Fruit fly (Drosophila melanogaster) whole organism, embryonic: ENCODE results near the gene CG17191.

Experiments used
- Adf1 ChIP-seq: fragments of 200-800 bp; sonication (Bioruptor generic); IDR thresholded peaks from 2 replicates; pipeline ENCODE4 v1.3.6; 2022; ENCODE audit warnings: missing biosample characterization, missing genetic modification characterization
- Bdp1 ChIP-seq: fragments of 200-800 bp; sonication (Bioruptor generic); optimal IDR thresholded peaks from 3 replicates; lab custom pipeline; 2016; ENCODE audit warnings: missing biosample characterization, missing genetic modification characterization
- Bteb2 ChIP-seq: fragments of 200-800 bp; sonication (Bioruptor generic); optimal IDR thresholded peaks from 2 replicates; lab custom pipeline; 2016; ENCODE audit warnings: missing biosample characterization, missing genetic modification characterization
- CG11504 ChIP-seq: fragments of 200-800 bp; sonication (Bioruptor generic); optimal IDR thresholded peaks from 3 replicates; lab custom pipeline; 2019; ENCODE audit warnings: missing biosample characterization, mild to moderate bottlenecking, missing genetic modification characterization, moderate library complexity
- CG12236 ChIP-seq: fragments of 200-800 bp; sonication (Bioruptor generic); optimal IDR thresholded peaks from 2 replicates; lab custom pipeline; 2016; ENCODE audit warnings: missing biosample characterization, missing genetic modification characterization
- CG13123 ChIP-seq: fragments of 200-800 bp; sonication (Bioruptor generic); optimal IDR thresholded peaks from 2 replicates; lab custom pipeline; 2016; ENCODE audit warnings: missing biosample characterization, missing genetic modification characterization
- CG13775 ChIP-seq: fragments of 200-800 bp; sonication (Bioruptor generic); optimal IDR thresholded peaks from 3 replicates; lab custom pipeline; 2017; ENCODE audit warnings: missing biosample characterization, mild to moderate bottlenecking, missing genetic modification characterization
- CG15479 ChIP-seq: fragments of 200-800 bp; sonication (Bioruptor generic); optimal IDR thresholded peaks from 3 replicates; lab custom pipeline; 2019; ENCODE audit warnings: missing biosample characterization, mild to moderate bottlenecking, missing genetic modification characterization, moderate library complexity
- CG18599 ChIP-seq: fragments of 200-800 bp; sonication (Bioruptor generic); optimal IDR thresholded peaks from 3 replicates; lab custom pipeline; 2017; ENCODE audit warnings: missing biosample characterization, missing genetic modification characterization, mild to moderate bottlenecking, moderate library complexity, missing genetic modification reagents
- CG31224 ChIP-seq: fragments of 200-800 bp; sonication (Bioruptor generic); IDR thresholded peaks from 2 replicates; pipeline ENCODE4 v1.3.6; 2022; ENCODE audit warnings: missing biosample characterization, missing genetic modification characterization
- CG32532 ChIP-seq: fragments of 200-800 bp; sonication (Bioruptor generic); IDR thresholded peaks from 2 replicates; pipeline ENCODE4 v1.3.6; 2022; ENCODE audit warnings: missing biosample characterization, missing genetic modification characterization
- CG32772 ChIP-seq: fragments of 200-800 bp; sonication (Bioruptor generic); IDR thresholded peaks from 2 replicates; pipeline ENCODE4 v1.3.6; 2022; ENCODE audit warnings: missing biosample characterization, missing genetic modification characterization
- CG3407 ChIP-seq: fragments of 200-800 bp; sonication (Bioruptor generic); optimal IDR thresholded peaks from 2 replicates; lab custom pipeline; 2018; ENCODE audit warnings: missing biosample characterization, mild to moderate bottlenecking, missing genetic modification characterization
- CG6272 ChIP-seq: fragments of 200-800 bp; sonication (Bioruptor generic); IDR thresholded peaks from 2 replicates; pipeline ENCODE4 v1.3.6; 2022; ENCODE audit warnings: missing biosample characterization, missing genetic modification characterization
- CG7556 ChIP-seq: fragments of 200-800 bp; sonication (Bioruptor generic); optimal IDR thresholded peaks from 2 replicates; lab custom pipeline; 2017; ENCODE audit warnings: missing biosample characterization, mild to moderate bottlenecking, missing genetic modification characterization
- CoRest ChIP-seq: fragments of 200-800 bp; sonication (Bioruptor generic); optimal IDR thresholded peaks from 3 replicates; lab custom pipeline; 2018; ENCODE audit warnings: missing biosample characterization, mild to moderate bottlenecking, missing genetic modification characterization, moderate library complexity
- Dfd ChIP-seq, 2 experiments: fragments of >200 bp; optimal IDR thresholded peaks; 2 replicates each; lab custom pipeline; 2017; ENCODE audit warnings: missing biosample characterization in 2 of 2, missing genetic modification characterization in 2 of 2
- Dip2 ChIP-seq: fragments of 200-800 bp; sonication (Bioruptor generic); IDR thresholded peaks from 2 replicates; pipeline ENCODE4 v1.3.6; 2022; ENCODE audit warnings: missing biosample characterization, missing genetic modification characterization
- Gsc ChIP-seq: fragments of 200-800 bp; sonication (Bioruptor generic); IDR thresholded peaks from 2 replicates; pipeline ENCODE4 v1.3.6; 2022; ENCODE audit warnings: missing biosample characterization, missing genetic modification characterization
- Hmx ChIP-seq: fragments of 200-800 bp; sonication (Bioruptor generic); optimal IDR thresholded peaks from 2 replicates; lab custom pipeline; 2016; ENCODE audit warnings: missing biosample characterization, missing genetic modification characterization
- Lim3 ChIP-seq: fragments of 200-800 bp; sonication (Bioruptor generic); IDR thresholded peaks from 2 replicates; pipeline ENCODE4 v1.3.6; 2022; ENCODE audit warnings: missing biosample characterization, missing genetic modification characterization
- Med ChIP-seq: fragments of 200-800 bp; sonication (Bioruptor generic); peaks from one replicate; lab custom pipeline; 2016; ENCODE audit warnings: missing biosample characterization, missing genetic modification characterization, mild to moderate bottlenecking, inconsistent platforms, moderate library complexity
- Meics ChIP-seq: fragments of 200-800 bp; sonication (Bioruptor generic); optimal IDR thresholded peaks from 2 replicates; lab custom pipeline; 2017; ENCODE audit warnings: missing biosample characterization, mild to moderate bottlenecking, missing genetic modification characterization
- Nf-YB ChIP-seq: fragments of 200-800 bp; sonication (Bioruptor generic); optimal IDR thresholded peaks from 3 replicates; lab custom pipeline; 2019; ENCODE audit warnings: missing biosample characterization, mild to moderate bottlenecking, missing genetic modification characterization, moderate library complexity
- NfI ChIP-seq: fragments of 200-800 bp; sonication (Bioruptor generic); optimal IDR thresholded peaks from 3 replicates; lab custom pipeline; 2018; ENCODE audit warnings: missing biosample characterization, mild to moderate bottlenecking, missing genetic modification characterization, moderate library complexity
- PHDP ChIP-seq: fragments of 200-800 bp; sonication (Bioruptor generic); optimal IDR thresholded peaks from 3 replicates; lab custom pipeline; 2018; ENCODE audit warnings: missing biosample characterization, mild to moderate bottlenecking, missing genetic modification characterization, moderate library complexity
- Pdp1 ChIP-seq, 2 experiments: fragments of 200-800 bp; sonication (Bioruptor generic); optimal IDR thresholded peaks; 3 replicates each; lab custom pipeline; 2016; ENCODE audit warnings: missing biosample characterization in 2 of 2, missing genetic modification characterization in 2 of 2, mild to moderate bottlenecking in 1 of 2, moderate library complexity in 1 of 2
- Sox102F ChIP-seq: fragments of 200-800 bp; sonication (Bioruptor generic); optimal IDR thresholded peaks from 2 replicates; lab custom pipeline; 2018; ENCODE audit warnings: missing biosample characterization, mild to moderate bottlenecking, missing genetic modification characterization, moderate library complexity
- Tbp ChIP-seq: fragments of >200 bp; optimal IDR thresholded peaks from 2 replicates; lab custom pipeline; 2018; ENCODE audit warnings: missing biosample characterization, missing genetic modification characterization
- ab ChIP-seq: fragments of 200-800 bp; sonication (Bioruptor generic); optimal IDR thresholded peaks from 2 replicates; lab custom pipeline; 2016; ENCODE audit warnings: missing biosample characterization, missing genetic modification characterization
- abd-A ChIP-seq: fragments of 200-800 bp; sonication (Bioruptor generic); optimal IDR thresholded peaks from 3 replicates; lab custom pipeline; 2019; ENCODE audit warnings: missing biosample characterization, mild to moderate bottlenecking, missing genetic modification characterization, moderate library complexity
- cato ChIP-seq: fragments of 200-800 bp; sonication (Bioruptor generic); optimal IDR thresholded peaks from 2 replicates; lab custom pipeline; 2016; ENCODE audit warnings: missing biosample characterization, missing genetic modification characterization, borderline replicate concordance
- ci ChIP-seq: fragments of 200-800 bp; sonication (Bioruptor generic); IDR thresholded peaks from 3 replicates; pipeline ENCODE4 v1.3.6; 2022; ENCODE audit warnings: missing biosample characterization, missing genetic modification characterization
- crc ChIP-seq: fragments of 200-800 bp; sonication (Bioruptor generic); optimal IDR thresholded peaks from 2 replicates; lab custom pipeline; 2016; ENCODE audit warnings: missing biosample characterization, missing genetic modification characterization
- danr ChIP-seq: fragments of 200-800 bp; sonication (Bioruptor generic); IDR thresholded peaks from 2 replicates; pipeline ENCODE4 v1.3.6; 2022; ENCODE audit warnings: missing biosample characterization, missing genetic modification characterization
- dysf ChIP-seq: fragments of 200-800 bp; sonication (Bioruptor generic); IDR thresholded peaks from 3 replicates; pipeline ENCODE4 v1.3.6; 2022; ENCODE audit warnings: missing biosample characterization, missing genetic modification characterization
- eyg ChIP-seq: fragments of 200-800 bp; sonication (Bioruptor generic); optimal IDR thresholded peaks from 3 replicates; lab custom pipeline; 2016; ENCODE audit warnings: missing biosample characterization, missing genetic modification characterization
- ind ChIP-seq: fragments of 200-800 bp; sonication (Bioruptor generic); optimal IDR thresholded peaks from 3 replicates; lab custom pipeline; 2016; ENCODE audit warnings: missing biosample characterization, missing genetic modification characterization
- inv ChIP-seq: fragments of 200-800 bp; sonication (Bioruptor generic); IDR thresholded peaks from 2 replicates; pipeline ENCODE4 v1.3.6; 2022; ENCODE audit warnings: missing biosample characterization, missing genetic modification characterization; ENCODE audit not compliant: partially characterized antibody
- lab ChIP-seq: fragments of 200-800 bp; sonication (Bioruptor generic); optimal IDR thresholded peaks from 3 replicates; lab custom pipeline; 2017; ENCODE audit warnings: missing biosample characterization, missing genetic modification characterization, mild to moderate bottlenecking, moderate library complexity, missing genetic modification reagents
- maf-S ChIP-seq: fragments of 200-800 bp; sonication (Bioruptor generic); optimal IDR thresholded peaks from 2 replicates; lab custom pipeline; 2016; ENCODE audit warnings: missing biosample characterization, missing genetic modification characterization
- onecut ChIP-seq: fragments of 200-800 bp; sonication (Bioruptor generic); IDR thresholded peaks from 2 replicates; pipeline ENCODE4 v1.3.6; 2022; ENCODE audit warnings: missing biosample characterization, missing genetic modification characterization
- repo ChIP-seq: fragments of 200-800 bp; sonication (Bioruptor generic); optimal IDR thresholded peaks from 2 replicates; lab custom pipeline; 2016; ENCODE audit warnings: missing biosample characterization, missing genetic modification characterization
- shn ChIP-seq: fragments of 200-800 bp; sonication (Bioruptor generic); optimal IDR thresholded peaks from 3 replicates; lab custom pipeline; 2016; ENCODE audit warnings: missing biosample characterization, missing genetic modification characterization
- sna ChIP-seq: fragments of 200-800 bp; sonication (Bioruptor generic); IDR thresholded peaks from 2 replicates; pipeline ENCODE4 v1.3.6; 2022; ENCODE audit warnings: missing biosample characterization, missing genetic modification characterization; ENCODE audit not compliant: partially characterized antibody
- sr ChIP-seq: fragments of 200-800 bp; sonication (Bioruptor generic); IDR thresholded peaks from 3 replicates; pipeline ENCODE4 v1.3.6; 2022; ENCODE audit warnings: missing biosample characterization, missing genetic modification characterization
- tgo ChIP-seq: fragments of 200-800 bp; sonication (Bioruptor generic); IDR thresholded peaks from 3 replicates; pipeline ENCODE4 v1.3.6; 2022; ENCODE audit warnings: missing biosample characterization, missing genetic modification characterization
- usp ChIP-seq: fragments of >200 bp; optimal IDR thresholded peaks from 2 replicates; lab custom pipeline; 2017; ENCODE audit warnings: missing biosample characterization, missing genetic modification characterization
- vnd ChIP-seq: fragments of 200-800 bp; sonication (Bioruptor generic); IDR thresholded peaks from 3 replicates; pipeline ENCODE4 v1.3.6; 2022; ENCODE audit warnings: missing biosample characterization, missing genetic modification characterization; ENCODE audit not compliant: partially characterized antibody
- wek ChIP-seq: fragments of 200-800 bp; sonication (Bioruptor generic); optimal IDR thresholded peaks from 3 replicates; lab custom pipeline; 2018; ENCODE audit warnings: missing biosample characterization, mild to moderate bottlenecking, missing genetic modification characterization, moderate library complexity
- z ChIP-seq: fragments of 200-800 bp; sonication (Bioruptor generic); IDR thresholded peaks from 3 replicates; pipeline ENCODE4 v1.3.6; 2022; ENCODE audit warnings: missing biosample characterization, missing genetic modification characterization

CG17191 gene

dm6 chr3R:26980282-26980691 lies 39.3 kb downstream of the CG17191 start (continued):
- no peak for TF ChIP-seq sr
- no peak for TF ChIP-seq CG7556 (GFP tag; lab: Kevin White, UChicago)
- TF ChIP-seq CG15479 (GFP tag; lab: Kevin White, UChicago) = no peak
- TF ChIP-seq Hmx = no peak
- no peak for TF ChIP-seq Dfd (GFP tag; optimal IDR thresholded peaks at IDR 0.05; lab: Kevin White, UChicago)
- TF ChIP-seq Bteb2 (GFP tag; lab: Kevin White, UChicago) = no peak
- TF ChIP-seq CG3407 (GFP tag; lab: Kevin White, UChicago) = no peak
- no peak for TF ChIP-seq PHDP (tag; lab: Kevin White, UChicago)
- no peak for TF ChIP-seq CG11504 (tag; lab: Kevin White, UChicago)
- TF ChIP-seq CG32772 (GFP tag; lab: Robert Waterston, UW) = no peak
- no peak for TF ChIP-seq usp
- no peak for TF ChIP-seq CoRest (tag; lab: Kevin White, UChicago)
- no peak for TF ChIP-seq inv (GFP tag; lab: Robert Waterston, UW)
- TF ChIP-seq repo (GFP tag; lab: Kevin White, UChicago) = no peak
- no peak for TF ChIP-seq Lim3 (GFP tag; lab: Robert Waterston, UW)
- no peak for TF ChIP-seq cato
- TF ChIP-seq CG12236 (GFP tag; lab: Kevin White, UChicago) = no peak
- TF ChIP-seq CG32532 (GFP tag; lab: Robert Waterston, UW) = peak; percentile 26; the same call in 1 of the 2 replicates
- TF ChIP-seq ci (GFP tag; lab: Robert Waterston, UW) = peak; percentile 38; the same call in 1 of the 3 replicates
- TF ChIP-seq Bdp1 (GFP tag; lab: Kevin White, UChicago) = no peak

DNA sequence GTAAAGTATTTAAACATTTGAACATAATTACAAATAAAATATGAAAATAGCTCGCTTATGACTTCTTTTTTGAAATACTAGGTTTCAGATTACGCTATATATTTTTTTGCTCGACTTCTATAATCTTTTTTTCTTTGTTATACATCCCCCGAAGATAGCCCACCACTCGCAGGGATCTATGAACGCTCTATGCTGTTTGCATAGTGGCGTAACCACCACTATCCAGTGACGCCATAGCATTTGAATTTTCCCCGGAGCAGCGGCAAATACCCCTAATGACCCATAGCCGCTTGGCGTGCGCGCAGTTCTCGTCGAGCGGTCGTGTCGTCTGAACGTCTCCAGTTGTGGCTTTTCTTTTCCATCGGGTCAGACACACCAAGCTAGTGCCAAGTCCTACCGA lies 41.3 kb downstream of the CG17191 start, which contains the start of the genes CG14253 and CG46313:
TSS of gene CG14253 (plus strand) at position 301 of the 400 bp plus-strand sequence.
TSS of gene CG46313 (plus strand) at position 301 of the 400 bp plus-strand sequence.
- TF ChIP-seq lab (GFP tag; lab: Kevin White, UChicago) (peak; percentile 29), danr (no peak), CG6272 (GFP tag; lab: Robert Waterston, UW) (no peak), maf-S (GFP tag; lab: Kevin White, UChicago) (no peak), dysf (GFP tag; lab: Robert Waterston, UW) (0 out of 3 replicates have a peak, but pooled peaks have one; percentile 5), onecut (GFP tag; lab: Robert Waterston, UW) (no peak), tgo (GFP tag; lab: Robert Waterston, UW) (no peak), sna (GFP tag; lab: Robert Waterston, UW) (no peak), ab (GFP tag; lab: Kevin White, UChicago) (no peak), Tbp (GFP tag; lab: Kevin White, UChicago) (no peak), Adf1 (GFP tag; lab: Robert Waterston, UW) (peak; percentile 11; the same call in 1 of the 2 replicates), vnd (GFP tag; lab: Robert Waterston, UW) (no peak), CG18599 (GFP tag; lab: Kevin White, UChicago) (peak; percentile 3), eyg (GFP tag; lab: Kevin White, UChicago) (no peak), CG12236 (GFP tag; lab: Kevin White, UChicago) (no peak), ind (no peak), Gsc (GFP tag; lab: Robert Waterston, UW) (no peak), NfI (GFP tag; lab: Kevin White, UChicago) (no peak), Sox102F (no peak), Med (GFP tag; lab: Kevin White, UChicago) (peak; percentile 30), CG3407 (GFP tag; lab: Kevin White, UChicago) (no peak), CG13775 (GFP tag; lab: Kevin White, UChicago) (no peak), Pdp1 (GFP tag; optimal IDR thresholded peaks at IDR 0.05; lab: Kevin White, UChicago) (peak in 1 of 2 experiments; percentile 53), abd-A (tag; lab: Kevin White, UChicago) (no peak), Nf-YB (GFP tag; lab: Kevin White, UChicago) (no peak), wek (GFP tag; lab: Kevin White, UChicago) (peak; percentile 36), Meics (GFP tag; lab: Kevin White, UChicago) (peak; percentile 5), CG31224 (no peak), crc (GFP tag; lab: Kevin White, UChicago) (peak; percentile 6), z (GFP tag; lab: Robert Waterston, UW) (no peak), shn (GFP tag; lab: Kevin White, UChicago) (no peak), CG13123 (GFP tag; lab: Kevin White, UChicago) (no peak), Dip2 (GFP tag; lab: Robert Waterston, UW) (no peak)
